Fruit fly (Drosophila melanogaster) whole organism, wandering third instar larva: ENCODE data around the gene CrebA.
A peak's percentile ranks its signal among the peaks of the same experiment; 100 is the strongest.

Experiments
- CG32264 ChIP-seq: fragments of 200-800 bp; sonication (Bioruptor generic); optimal IDR thresholded peaks from 2 replicates; lab custom pipeline; 2016; ENCODE audit warnings: missing biosample characterization, missing genetic modification characterization
- CG9705 ChIP-seq: fragments of 200-800 bp; sonication (Bioruptor generic); optimal IDR thresholded peaks from 2 replicates; lab custom pipeline; 2018; ENCODE audit warnings: missing biosample characterization, mild to moderate bottlenecking, missing genetic modification characterization
- CrebA ChIP-seq: fragments of 200-800 bp; sonication (Bioruptor generic); optimal IDR thresholded peaks from 2 replicates; lab custom pipeline; 2016; ENCODE audit warnings: missing biosample characterization, mild to moderate bottlenecking, missing genetic modification characterization, borderline replicate concordance
- Dif ChIP-seq: fragments of 200-275, 200-300 bp; sonication (Bioruptor generic); optimal IDR thresholded peaks from 2 replicates; lab custom pipeline; 2018; ENCODE audit warnings: missing biosample characterization, missing genetic modification characterization; ENCODE audit not compliant: partially characterized antibody
- Hnf4 ChIP-seq: fragments of 200-800 bp; sonication (Bioruptor generic); optimal IDR thresholded peaks from 2 replicates; lab custom pipeline; 2016; ENCODE audit warnings: missing biosample characterization, mild to moderate bottlenecking, missing genetic modification characterization
- Hr78 ChIP-seq: fragments of >200 bp; optimal IDR thresholded peaks from 2 replicates; lab custom pipeline; 2017; ENCODE audit warnings: missing biosample characterization, missing genetic modification characterization
- Hr83 ChIP-seq: fragments of 200-300 bp; sonication (Bioruptor generic); optimal IDR thresholded peaks from 2 replicates; lab custom pipeline; 2016; ENCODE audit warnings: missing biosample characterization, mild to moderate bottlenecking, missing genetic modification characterization, moderate library complexity; ENCODE audit not compliant: poor library complexity, severe bottlenecking
- Jra ChIP-seq: sonication (Bioruptor generic); optimal IDR thresholded peaks from 2 replicates; lab custom pipeline; 2016; ENCODE audit warnings: missing biosample characterization, missing genetic modification characterization
- Mio ChIP-seq: sonication (Bioruptor generic); optimal IDR thresholded peaks from 2 replicates; lab custom pipeline; 2016; ENCODE audit warnings: missing biosample characterization, missing genetic modification characterization
- Myc ChIP-seq: fragments of >200 bp; optimal IDR thresholded peaks from 2 replicates; lab custom pipeline; 2017
- N ChIP-seq: fragments of >200 bp; optimal IDR thresholded peaks from 2 replicates; lab custom pipeline; 2018; ENCODE audit warnings: missing biosample characterization, missing external identifiers, missing genetic modification characterization
- OdsH ChIP-seq: fragments of 200-800 bp; sonication (Bioruptor generic); optimal IDR thresholded peaks from 2 replicates; lab custom pipeline; 2016; ENCODE audit warnings: missing biosample characterization, mild to moderate bottlenecking, missing genetic modification characterization
- Rel ChIP-seq, 2 experiments: fragments of 200-800 bp; sonication (Bioruptor generic) in 1 of 2; optimal IDR thresholded peaks; 2 replicates in 1 of 2; 3 replicates in 1 of 2; lab custom pipeline; 2016 to 2019; ENCODE audit warnings: mild to moderate bottlenecking in 2 of 2, missing biosample characterization in 2 of 2, missing genetic modification characterization in 2 of 2, moderate library complexity in 1 of 2
- Sp1 ChIP-seq: fragments of 200-800 bp; sonication (Bioruptor generic); optimal IDR thresholded peaks from 3 replicates; lab custom pipeline; 2019; ENCODE audit warnings: missing biosample characterization, mild to moderate bottlenecking, missing genetic modification characterization, moderate library complexity
- Vsx2 ChIP-seq: fragments of 200-300, 225-300 bp; sonication (Bioruptor generic); optimal IDR thresholded peaks from 2 replicates; lab custom pipeline; 2018; ENCODE audit warnings: missing biosample characterization, missing genetic modification characterization; ENCODE audit not compliant: partially characterized antibody
- br ChIP-seq: fragments of 200-800 bp; sonication (Bioruptor generic); optimal IDR thresholded peaks from 2 replicates; lab custom pipeline; 2016; ENCODE audit warnings: missing biosample characterization, missing genetic modification characterization
- brk ChIP-seq: fragments of 200-800 bp; sonication (Bioruptor generic); optimal IDR thresholded peaks from 2 replicates; lab custom pipeline; 2016; ENCODE audit warnings: missing biosample characterization, mild to moderate bottlenecking, missing genetic modification characterization
- dmrt93B ChIP-seq: fragments of 200-800 bp; sonication (Bioruptor generic); optimal IDR thresholded peaks from 2 replicates; lab custom pipeline; 2018; ENCODE audit warnings: missing biosample characterization, mild to moderate bottlenecking, missing genetic modification characterization
- ey ChIP-seq: fragments of 200-800 bp; sonication (Bioruptor generic); optimal IDR thresholded peaks from 2 replicates; lab custom pipeline; 2016; ENCODE audit warnings: missing biosample characterization, missing genetic modification characterization
- foxo ChIP-seq, 2 experiments: fragments of 200-800 bp; sonication (Bioruptor generic); optimal IDR thresholded peaks; 2 replicates in 1 of 2; 3 replicates in 1 of 2; lab custom pipeline; 2016 to 2017; ENCODE audit warnings: missing biosample characterization in 2 of 2, missing genetic modification characterization in 2 of 2
- h ChIP-seq: fragments of 200-800 bp; sonication (Bioruptor generic); optimal IDR thresholded peaks from 3 replicates; lab custom pipeline; 2016; ENCODE audit warnings: missing biosample characterization, mild to moderate bottlenecking, missing genetic modification characterization
- jim ChIP-seq: fragments of 175-275, 200-325 bp; sonication (Bioruptor generic); optimal IDR thresholded peaks from 2 replicates; lab custom pipeline; 2016; ENCODE audit warnings: missing biosample characterization, mild to moderate bottlenecking, missing genetic modification characterization
- lola ChIP-seq: fragments of >200 bp; optimal IDR thresholded peaks from 2 replicates; lab custom pipeline; 2017; ENCODE audit warnings: missing biosample characterization, missing genetic modification characterization
- pan ChIP-seq: fragments of >200 bp; optimal IDR thresholded peaks from 2 replicates; lab custom pipeline; 2017
- psq ChIP-seq: fragments of 200-800 bp; sonication (Bioruptor generic); optimal IDR thresholded peaks from 3 replicates; lab custom pipeline; 2017; ENCODE audit warnings: missing biosample characterization, mild to moderate bottlenecking, missing genetic modification characterization, moderate library complexity
- rgr ChIP-seq: fragments of 200-800 bp; sonication (Bioruptor generic); optimal IDR thresholded peaks from 3 replicates; lab custom pipeline; 2016; ENCODE audit warnings: missing biosample characterization, mild to moderate bottlenecking, missing genetic modification characterization
- sage ChIP-seq: fragments of 200-800 bp; sonication (Bioruptor generic); optimal IDR thresholded peaks from 2 replicates; lab custom pipeline; 2016; ENCODE audit warnings: missing biosample characterization, mild to moderate bottlenecking, missing genetic modification characterization
- sv ChIP-seq: fragments of 200-800 bp; sonication (Bioruptor generic); optimal IDR thresholded peaks from 3 replicates; lab custom pipeline; 2016; ENCODE audit warnings: missing biosample characterization, missing genetic modification characterization
- tai ChIP-seq: sonication (Bioruptor generic); optimal IDR thresholded peaks from 2 replicates; lab custom pipeline; 2016; ENCODE audit warnings: missing biosample characterization, missing genetic modification characterization
- usp ChIP-seq: fragments of >200 bp; optimal IDR thresholded peaks from 2 replicates; lab custom pipeline; 2017; ENCODE audit warnings: missing biosample characterization, missing genetic modification characterization
- woc ChIP-seq: sonication (Bioruptor generic); optimal IDR thresholded peaks from 2 replicates; lab custom pipeline; 2016; ENCODE audit warnings: missing biosample characterization, mild to moderate bottlenecking, missing genetic modification characterization

Gene CrebA

dm6 chr3L:15497902-15498301 is 37.3 kb upstream of the CrebA start, which contains the start of gene CG7276:
CG7276 (plus strand) TSS chr3L:15498202.
- no peak for TF ChIP-seq rgr

dm6 chr3L:15498745-15499144 is 36.5 kb upstream of the CrebA start, which contains the start of gene CG7275:
CG7275 (plus strand) TSS chr3L:15498959.
- no peak for TF ChIP-seq Sp1 (GFP tag; lab: Kevin White, UChicago)
- TF ChIP-seq dmrt93B (GFP tag; lab: Kevin White, UChicago): no peak
- TF ChIP-seq ey (GFP tag; lab: Kevin White, UChicago): no peak
- no peak for TF ChIP-seq CrebA (GFP tag; lab: Kevin White, UChicago)
- TF ChIP-seq foxo (GFP tag; optimal IDR thresholded peaks at IDR 0.05; lab: Kevin White, UChicago): no peak
- no peak for TF ChIP-seq br (GFP tag; lab: Kevin White, UChicago)
- no peak for TF ChIP-seq psq (GFP tag; lab: Kevin White, UChicago)
- TF ChIP-seq jim (GFP tag; lab: Kevin White, UChicago): no peak
- no peak for TF ChIP-seq N (GFP tag; lab: Kevin White, UChicago)
- TF ChIP-seq Myc (lab: Kevin White, UChicago): peak; percentile 28
- no peak for TF ChIP-seq tai (GFP tag; lab: Kevin White, UChicago)
- no peak for TF ChIP-seq CG32264 (GFP tag; lab: Kevin White, UChicago)
- TF ChIP-seq rgr: peak; percentile 44
- peak; percentile 22 for TF ChIP-seq brk (GFP tag; lab: Kevin White, UChicago)
- TF ChIP-seq lola (GFP tag; lab: Kevin White, UChicago): no peak
- TF ChIP-seq woc: no peak
- no peak for TF ChIP-seq Vsx2 (GFP tag; lab: Kevin White, UChicago)
- TF ChIP-seq Jra: no peak

dm6 chr3L:15500813-15501645 is 34.2 kb upstream of the CrebA start, which contains the start of gene CG7272:
CG7272 (plus strand) TSS chr3L:15500938.
- TF ChIP-seq usp (GFP tag; lab: Kevin White, UChicago) (no peak), Rel (GFP tag; optimal IDR thresholded peaks at IDR 0.05; lab: Kevin White, UChicago) (no peak), Rel (tag; optimal IDR thresholded peaks at IDR 0.05; lab: Kevin White, UChicago) (peak; percentile 96), br (GFP tag; lab: Kevin White, UChicago) (peak; percentile 42), Sp1 (GFP tag; lab: Kevin White, UChicago) (peak; percentile 13), lola (GFP tag; lab: Kevin White, UChicago) (no peak), psq (GFP tag; lab: Kevin White, UChicago) (no peak), jim (GFP tag; lab: Kevin White, UChicago) (peak; percentile 86), Myc (lab: Kevin White, UChicago) (no peak), rgr (peak; percentile 61), OdsH (GFP tag; lab: Kevin White, UChicago) (no peak), Dif (GFP tag; lab: Kevin White, UChicago) (peak; percentile 64), Mio (GFP tag; lab: Kevin White, UChicago) (no peak), woc (peak; percentile 29), Jra (no peak), Hr83 (GFP tag; lab: Kevin White, UChicago) (peak; percentile 30), h (peak; percentile 51)

- no peak for TF ChIP-seq CG32264 (GFP tag; lab: Kevin White, UChicago)
- peak; percentile 32 for TF ChIP-seq woc
These were observed 33.6 kb upstream of the CrebA start for dm6 chr3L:15501646-15501972.

- TF ChIP-seq pan (no peak), tai (GFP tag; lab: Kevin White, UChicago) (no peak), Hr78 (GFP tag; lab: Kevin White, UChicago) (no peak), Hnf4 (GFP tag; lab: Kevin White, UChicago) (no peak), foxo (GFP tag; optimal IDR thresholded peaks at IDR 0.05; lab: Kevin White, UChicago) (no peak), woc (no peak), br (GFP tag; lab: Kevin White, UChicago) (no peak), sv (GFP tag; lab: Kevin White, UChicago) (no peak), CG9705 (GFP tag; lab: Kevin White, UChicago) (no peak), sage (GFP tag; lab: Kevin White, UChicago) (no peak), Vsx2 (GFP tag; lab: Kevin White, UChicago) (no peak), Hr83 (GFP tag; lab: Kevin White, UChicago) (no peak), N (GFP tag; lab: Kevin White, UChicago) (no peak), Dif (GFP tag; lab: Kevin White, UChicago) (no peak), h (no peak)
- TF ChIP-seq, all 38 proteins: peak for 0
These were observed 32.9 kb upstream of the CrebA start for dm6 chr3L:15502256-15502655.
